Worm (Caenorhabditis elegans) whole organism, mixed stage, embryonic: Measurements from ENCODE around the gene pssy-2.

ENCODE experiments used
- M03D4.4 ChIP-seq: sonication (generic microtip); optimal IDR thresholded peaks from 2 replicates; lab custom pipeline; 2017; ENCODE audit warnings: mild to moderate bottlenecking, missing genetic modification characterization, missing compliant biosample characterization
- ceh-39 ChIP-seq: fragments of 150-350 bp; optimal IDR thresholded peaks from 2 replicates; lab custom pipeline; 2014; ENCODE audit warnings: missing biosample characterization, missing genetic modification characterization
- ceh-83 ChIP-seq: fragments of 200-800 bp; sonication (Bioruptor generic); optimal IDR thresholded peaks from 2 replicates; lab custom pipeline; 2018; ENCODE audit warnings: mild to moderate bottlenecking, missing genetic modification characterization, missing compliant biosample characterization
- ces-1 ChIP-seq: fragments of 150-350 bp; optimal IDR thresholded peaks from 2 replicates; lab custom pipeline; 2014; ENCODE audit warnings: missing biosample characterization, missing genetic modification reagents, missing genetic modification characterization
- elt-1 ChIP-seq: sonication (generic microtip); optimal IDR thresholded peaks from 2 replicates; lab custom pipeline; 2017; ENCODE audit warnings: missing genetic modification characterization, mild to moderate bottlenecking, missing compliant biosample characterization, antibody characterized with exemption, moderate library complexity, borderline replicate concordance; ENCODE audit not compliant: insufficient read depth
- ham-2 ChIP-seq: fragments of 200-800 bp; sonication (Bioruptor generic); optimal IDR thresholded peaks from 2 replicates; lab custom pipeline; 2018; ENCODE audit warnings: mild to moderate bottlenecking, missing genetic modification characterization, missing compliant biosample characterization
- lin-13 ChIP-seq: fragments of 150-350 bp; optimal IDR thresholded peaks from 2 replicates; lab custom pipeline; 2014; ENCODE audit warnings: missing biosample characterization, missing genetic modification characterization
- lin-32 ChIP-seq: fragments of 200-800 bp; sonication (Bioruptor generic); optimal IDR thresholded peaks from 2 replicates; lab custom pipeline; 2018; ENCODE audit warnings: mild to moderate bottlenecking, missing genetic modification characterization, missing compliant biosample characterization
- lsy-2 ChIP-seq: fragments of 150-350 bp; optimal IDR thresholded peaks from 2 replicates; lab custom pipeline; 2014; ENCODE audit warnings: missing biosample characterization, missing genetic modification characterization
- mep-1 ChIP-seq: fragments of 150-350 bp; optimal IDR thresholded peaks from 2 replicates; lab custom pipeline; 2017; ENCODE audit warnings: missing biosample characterization, missing genetic modification reagents, missing genetic modification characterization, inconsistent platforms
- mls-2 ChIP-seq: sonication (generic microtip); optimal IDR thresholded peaks from 2 replicates; lab custom pipeline; 2016; ENCODE audit warnings: mild to moderate bottlenecking, missing genetic modification characterization, moderate library complexity, missing compliant biosample characterization
- nhr-2 ChIP-seq: fragments of 150-350 bp; optimal IDR thresholded peaks from 2 replicates; lab custom pipeline; 2014; ENCODE audit warnings: missing biosample characterization, missing genetic modification characterization
- nhr-237 ChIP-seq: fragments of 150-350 bp; optimal IDR thresholded peaks from 2 replicates; lab custom pipeline; 2014; ENCODE audit warnings: missing biosample characterization, missing genetic modification characterization
- nhr-28 ChIP-seq: fragments of 150-350 bp; optimal IDR thresholded peaks from 2 replicates; lab custom pipeline; 2014; ENCODE audit warnings: missing biosample characterization, missing genetic modification characterization
- nhr-76 ChIP-seq: sonication (generic microtip); optimal IDR thresholded peaks from 2 replicates; lab custom pipeline; 2017; ENCODE audit warnings: missing biosample characterization, missing genetic modification characterization
- pha-4 ChIP-seq: fragments of 150-350 bp; optimal IDR thresholded peaks from 2 replicates; lab custom pipeline; 2018; ENCODE audit warnings: missing biosample characterization, missing genetic modification reagents, missing genetic modification characterization
- sem-2 ChIP-seq: fragments of 200-800 bp; sonication (Bioruptor generic); optimal IDR thresholded peaks from 2 replicates; lab custom pipeline; 2018; ENCODE audit warnings: mild to moderate bottlenecking, missing genetic modification characterization, missing compliant biosample characterization
- snpc-4 ChIP-seq: fragments of 150-350 bp; optimal IDR thresholded peaks from 2 replicates; lab custom pipeline; 2014; ENCODE audit warnings: missing biosample characterization, missing genetic modification characterization
- sptf-1 ChIP-seq: sonication (generic microtip); optimal IDR thresholded peaks from 2 replicates; lab custom pipeline; 2017; ENCODE audit warnings: mild to moderate bottlenecking, missing genetic modification characterization, moderate library complexity, missing compliant biosample characterization
- tbx-8 ChIP-seq: fragments of 200-800 bp; sonication (Bioruptor generic); optimal IDR thresholded peaks from 2 replicates; lab custom pipeline; 2018; ENCODE audit warnings: mild to moderate bottlenecking, missing genetic modification characterization, moderate library complexity, missing compliant biosample characterization
- unc-120 ChIP-seq: sonication (generic microtip); optimal IDR thresholded peaks from 2 replicates; lab custom pipeline; 2017; ENCODE audit warnings: missing genetic modification characterization, missing compliant biosample characterization; ENCODE audit not compliant: poor library complexity, severe bottlenecking
- unc-39 ChIP-seq: fragments of 150-350 bp; optimal IDR thresholded peaks from 2 replicates; lab custom pipeline; 2014; ENCODE audit warnings: missing biosample characterization, missing genetic modification characterization
- unc-62 ChIP-seq: fragments of 150-350 bp; optimal IDR thresholded peaks from 2 replicates; lab custom pipeline; 2014; ENCODE audit warnings: missing biosample characterization, missing genetic modification reagents, missing genetic modification characterization
- ztf-11 ChIP-seq: fragments of 150-350 bp; optimal IDR thresholded peaks from 2 replicates; lab custom pipeline; 2014; ENCODE audit warnings: missing biosample characterization, missing genetic modification characterization

pssy-2 gene

DNA sequence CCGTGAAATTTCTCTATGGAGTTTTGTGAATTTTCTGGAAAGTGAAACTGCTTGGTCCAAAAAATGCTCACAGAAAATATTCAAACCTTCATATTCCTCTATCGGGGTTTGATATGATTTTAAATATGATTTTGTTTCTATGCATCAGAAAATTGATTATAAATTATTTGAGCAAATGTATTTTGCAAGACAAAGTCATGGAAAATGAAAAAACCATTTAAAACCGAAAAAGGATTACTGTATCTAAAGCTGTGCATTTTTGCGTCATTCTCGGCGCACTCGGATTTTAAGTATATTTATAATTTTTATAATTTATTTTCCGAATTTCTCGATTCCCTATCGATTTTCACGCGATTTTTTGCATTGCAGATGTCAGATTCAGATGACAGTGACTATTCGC, at the start of gene pssy-2:
pssy-2 (plus strand) TSS at position 301 of the 400 bp plus-strand sequence.
- TF ChIP-seq snpc-4 (tag; lab: Kevin White, UChicago), result no peak

DNA sequence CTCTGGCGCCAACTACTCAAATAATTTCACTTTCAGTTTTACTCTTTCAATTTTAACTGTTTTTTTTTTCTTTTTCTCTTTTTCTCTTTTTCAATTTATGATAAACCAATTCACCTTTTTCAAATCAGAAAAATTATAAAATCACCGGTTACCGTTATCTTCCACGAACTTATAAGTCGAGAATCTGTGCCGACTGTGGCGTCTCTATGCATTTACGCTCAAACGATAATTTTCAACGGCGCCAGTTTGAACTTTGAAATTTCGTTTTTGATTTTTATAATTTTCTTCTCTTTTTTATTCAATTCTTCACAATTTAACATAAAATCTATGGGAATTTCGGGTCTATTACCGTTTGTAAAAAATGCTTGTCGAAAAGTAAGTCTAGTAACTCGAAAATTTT, 48.2 kb upstream of the pssy-2 start, which contains the start of gene exo-1:
exo-1 (plus strand) TSS at position 101 of the 400 bp plus-strand sequence.
- TF ChIP-seq pha-4, result no peak
- TF ChIP-seq ztf-11 (tag; lab: Kevin White, UChicago), result no peak
- TF ChIP-seq lsy-2 (tag; lab: Kevin White, UChicago), result peak; percentile 42
- no peak for TF ChIP-seq nhr-28 (tag; lab: Kevin White, UChicago)
- TF ChIP-seq nhr-237 (tag; lab: Kevin White, UChicago), result peak; percentile 46
- no peak for TF ChIP-seq ces-1 (GFP tag; lab: Kevin White, UChicago)
- no peak for TF ChIP-seq ceh-39 (tag; lab: Kevin White, UChicago)
- TF ChIP-seq ham-2 (GFP tag; lab: Kevin White, UChicago), result no peak
- TF ChIP-seq mep-1 (tag; lab: Kevin White, UChicago), result peak; percentile 35
- TF ChIP-seq nhr-76 (tag; lab: Kevin White, UChicago), result no peak
- no peak for TF ChIP-seq lin-32 (GFP tag; lab: Kevin White, UChicago)

ce11 chrIII:13426036-13426435, 45.6 kb upstream of the pssy-2 start, which contains the start of gene cope-1:
cope-1 (plus strand) TSS chrIII:13426264.
- TF ChIP-seq ceh-83 (no peak), unc-39 (no peak), ceh-39 (tag; lab: Kevin White, UChicago) (no peak), lsy-2 (tag; lab: Kevin White, UChicago) (peak; percentile 39), ces-1 (GFP tag; lab: Kevin White, UChicago) (peak; percentile 37), lin-13 (tag; lab: Kevin White, UChicago) (no peak), nhr-2 (tag; lab: Kevin White, UChicago) (no peak), elt-1 (tag; lab: Kevin White, UChicago) (no peak), mep-1 (tag; lab: Kevin White, UChicago) (peak; percentile 4), sptf-1 (tag; lab: Kevin White, UChicago) (no peak)

DNA sequence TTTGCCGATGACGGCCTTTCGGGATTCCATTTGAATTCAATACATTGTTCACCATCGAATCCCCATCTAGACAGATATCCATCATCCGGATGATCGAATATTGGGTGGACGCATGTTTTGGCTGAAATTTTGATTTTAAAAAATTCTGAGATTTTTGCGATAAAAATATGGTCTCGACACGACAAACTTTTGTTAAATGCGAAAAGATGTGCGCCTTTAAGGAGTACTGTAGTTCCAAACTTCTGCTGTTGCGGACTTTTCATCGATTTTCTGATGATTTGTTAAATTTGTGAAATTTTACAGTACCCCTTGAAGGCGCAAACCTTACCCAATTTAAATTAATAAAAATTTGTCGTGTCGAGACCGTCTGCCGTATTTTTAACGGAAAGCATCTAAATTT, 43.8 kb upstream of the pssy-2 start:
- TF ChIP-seq ces-1 (GFP tag; lab: Kevin White, UChicago) (no peak), nhr-76 (tag; lab: Kevin White, UChicago) (no peak), pha-4 (no peak), unc-62 (GFP tag; lab: Kevin White, UChicago) (no peak)

DNA sequence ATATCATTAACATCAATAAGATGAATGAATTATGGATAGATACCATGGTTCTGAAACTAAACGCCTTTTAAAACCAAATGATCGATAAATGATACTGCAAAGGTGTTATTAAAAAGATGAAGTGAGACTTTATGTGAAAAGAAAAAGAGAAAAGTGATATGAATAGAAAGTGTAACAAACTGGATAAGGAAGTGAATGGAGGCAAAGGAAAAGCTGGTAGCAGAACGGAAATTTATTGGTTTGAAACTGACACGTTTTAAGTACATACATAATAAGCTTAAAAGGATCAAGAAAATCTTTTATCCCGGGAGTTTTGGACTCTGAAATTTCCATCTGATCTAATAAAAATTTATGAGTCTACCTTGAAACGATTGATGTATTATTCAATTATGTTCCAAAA, 41.9 kb upstream of the pssy-2 start, which contains the start of gene bli-5:
bli-5 (minus strand) TSS at position 101 of the 400 bp plus-strand sequence.
- TF ChIP-seq snpc-4 (tag; lab: Kevin White, UChicago) (no peak), sptf-1 (tag; lab: Kevin White, UChicago) (no peak), mep-1 (tag; lab: Kevin White, UChicago) (no peak)

DNA sequence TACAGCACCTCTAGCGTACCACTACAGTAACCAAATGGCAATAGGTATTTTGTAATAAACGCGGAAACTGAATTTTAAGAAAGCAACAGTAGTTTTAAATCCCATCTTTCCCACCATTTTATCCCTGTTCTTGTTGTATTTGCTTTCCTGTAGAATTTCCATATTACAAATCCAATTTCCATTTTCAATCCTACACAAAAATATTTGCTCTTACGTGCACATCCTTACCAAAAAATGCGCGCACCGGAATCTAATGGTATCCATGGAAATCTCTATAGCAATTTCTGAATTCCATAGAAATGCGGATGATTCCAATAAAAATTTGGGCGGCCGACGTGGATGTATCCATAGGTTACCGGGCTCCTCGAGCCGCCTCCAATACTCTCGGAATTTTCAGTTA, 41.4 kb upstream of the pssy-2 start, which contains the start of gene trf-1:
trf-1 (plus strand) TSS at position 301 of the 400 bp plus-strand sequence.
- TF ChIP-seq sptf-1 (tag; lab: Kevin White, UChicago), result no peak
- TF ChIP-seq nhr-76 (tag; lab: Kevin White, UChicago), result no peak

ce11 chrIII:13434404-13434803, 37.2 kb upstream of the pssy-2 start, which contains the start of gene F45G2.7:
F45G2.7 (minus strand) TSS chrIII:13434504.
- TF ChIP-seq unc-120 (tag; lab: Kevin White, UChicago) (no peak), nhr-2 (tag; lab: Kevin White, UChicago) (no peak), lin-32 (GFP tag; lab: Kevin White, UChicago) (no peak), sptf-1 (tag; lab: Kevin White, UChicago) (no peak), M03D4.4 (no peak), tbx-8 (GFP tag; lab: Kevin White, UChicago) (no peak), nhr-76 (tag; lab: Kevin White, UChicago) (no peak), sem-2 (no peak), ztf-11 (tag; lab: Kevin White, UChicago) (no peak), ceh-83 (no peak), ham-2 (GFP tag; lab: Kevin White, UChicago) (no peak), mls-2 (tag; lab: Kevin White, UChicago) (no peak), elt-1 (tag; lab: Kevin White, UChicago) (no peak)
